Fruit fly (Drosophila melanogaster) whole organism, embryonic: Measurements from ENCODE around the gene mRpS31.

Experiments used
- Ada2b ChIP-seq: fragments of 200-800 bp; sonication (Bioruptor generic); IDR thresholded peaks from 2 replicates; pipeline ENCODE4 v1.3.6; 2022; ENCODE audit warnings: missing biosample characterization, missing genetic modification characterization
- Awh ChIP-seq: fragments of 200-800 bp; sonication (Bioruptor generic); IDR thresholded peaks from 2 replicates; pipeline ENCODE4, ENCODE4 v1.3.6; 2022; ENCODE audit warnings: missing biosample characterization, missing genetic modification characterization
- CG10274 ChIP-seq: fragments of 200-800 bp; sonication (Bioruptor generic); optimal IDR thresholded peaks from 3 replicates; lab custom pipeline; 2017; ENCODE audit warnings: missing biosample characterization, mild to moderate bottlenecking, missing genetic modification characterization
- CG10366 ChIP-seq: fragments of 200-800 bp; sonication (Bioruptor generic); IDR thresholded peaks from 2 replicates; pipeline ENCODE4 v1.3.6; 2022; ENCODE audit warnings: missing biosample characterization, missing genetic modification characterization
- CG11085 ChIP-seq: fragments of 200-800 bp; sonication (Bioruptor generic); IDR thresholded peaks from 2 replicates; pipeline ENCODE4 v1.3.6; 2022; ENCODE audit warnings: missing biosample characterization, missing genetic modification characterization
- CG11456 ChIP-seq: fragments of 200-800 bp; sonication (Bioruptor generic); IDR thresholded peaks from 3 replicates; pipeline ENCODE4 v1.3.6; 2022; ENCODE audit warnings: missing biosample characterization, missing genetic modification characterization
- CG11504 ChIP-seq: fragments of 200-800 bp; sonication (Bioruptor generic); optimal IDR thresholded peaks from 3 replicates; lab custom pipeline; 2019; ENCODE audit warnings: missing biosample characterization, mild to moderate bottlenecking, missing genetic modification characterization, moderate library complexity
- CG1233 ChIP-seq: fragments of 200-800 bp; sonication (Bioruptor generic); optimal IDR thresholded peaks from 4 replicates; lab custom pipeline; 2018; ENCODE audit warnings: missing biosample characterization, mild to moderate bottlenecking, missing genetic modification characterization
- CG12391 ChIP-seq: fragments of 200-800 bp; sonication (Bioruptor generic); optimal IDR thresholded peaks from 3 replicates; lab custom pipeline; 2018; ENCODE audit warnings: missing biosample characterization, mild to moderate bottlenecking, missing genetic modification characterization, moderate library complexity
- CG12659 ChIP-seq: fragments of 200-800 bp; sonication (Bioruptor generic); optimal IDR thresholded peaks from 3 replicates; lab custom pipeline; 2017; ENCODE audit warnings: mild to moderate bottlenecking, missing biosample characterization, missing genetic modification reagents, missing genetic modification characterization
- CG14667 ChIP-seq: fragments of 200-800 bp; sonication (Bioruptor generic); IDR thresholded peaks from 2 replicates; pipeline ENCODE4 v1.3.6; 2022; ENCODE audit warnings: missing biosample characterization, missing genetic modification characterization
- CG1529 ChIP-seq: fragments of 200-800 bp; sonication (Bioruptor generic); optimal IDR thresholded peaks from 3 replicates; lab custom pipeline; 2018; ENCODE audit warnings: missing biosample characterization, missing genetic modification characterization
- CG15601 ChIP-seq: fragments of 200-800 bp; sonication (Bioruptor generic); optimal IDR thresholded peaks from 3 replicates; lab custom pipeline; 2019; ENCODE audit warnings: missing biosample characterization, mild to moderate bottlenecking, missing genetic modification characterization, moderate library complexity
- CG18011 ChIP-seq: fragments of 200-800 bp; sonication (Bioruptor generic); optimal IDR thresholded peaks from 2 replicates; lab custom pipeline; 2017; ENCODE audit warnings: missing biosample characterization, missing genetic modification characterization, mild to moderate bottlenecking, moderate library complexity, missing genotype
- CG1832 ChIP-seq: fragments of 200-800 bp; sonication (Bioruptor generic); optimal IDR thresholded peaks from 2 replicates; lab custom pipeline; 2017; ENCODE audit warnings: missing biosample characterization, mild to moderate bottlenecking, missing genetic modification characterization, inconsistent platforms
- CG30431 ChIP-seq: fragments of 200-800 bp; sonication (Bioruptor generic); optimal IDR thresholded peaks from 2 replicates; lab custom pipeline; 2017; ENCODE audit warnings: missing biosample characterization, missing genetic modification characterization
- CG31365 ChIP-seq: fragments of 200-800 bp; sonication (Bioruptor generic); optimal IDR thresholded peaks from 2 replicates; lab custom pipeline; 2018; ENCODE audit warnings: missing biosample characterization, mild to moderate bottlenecking, missing genetic modification characterization
- CG4730 ChIP-seq: fragments of 200-800 bp; sonication (Bioruptor generic); IDR thresholded peaks from 2 replicates; pipeline ENCODE4 v1.3.6; 2022; ENCODE audit warnings: missing biosample characterization, missing genetic modification characterization
- CG6813 ChIP-seq: fragments of 200-800 bp; sonication (Bioruptor generic); optimal IDR thresholded peaks from 2 replicates; lab custom pipeline; 2017; ENCODE audit warnings: missing biosample characterization, missing genetic modification characterization, mild to moderate bottlenecking, moderate library complexity, missing genetic modification reagents
- CG7745 ChIP-seq: fragments of 200-800 bp; sonication (Bioruptor generic); optimal IDR thresholded peaks from 2 replicates; lab custom pipeline; 2018; ENCODE audit warnings: missing biosample characterization, mild to moderate bottlenecking, missing genetic modification characterization, moderate library complexity
- CG8290 ChIP-seq, 3 experiments: fragments of 200-800 bp; sonication (Bioruptor generic); optimal IDR thresholded peaks; 2 replicates each; lab custom pipeline; 2016 to 2019; ENCODE audit warnings: missing biosample characterization in 3 of 3, missing genetic modification characterization in 3 of 3, mild to moderate bottlenecking in 2 of 3, moderate library complexity in 1 of 3
- CG8388 ChIP-seq: fragments of 200-800 bp; sonication (Bioruptor generic); optimal IDR thresholded peaks from 2 replicates; lab custom pipeline; 2019; ENCODE audit warnings: missing biosample characterization, mild to moderate bottlenecking, missing genetic modification characterization, moderate library complexity
- CG9609 ChIP-seq: fragments of 200-800 bp; sonication (Bioruptor generic); optimal IDR thresholded peaks from 3 replicates; lab custom pipeline; 2016; ENCODE audit warnings: missing biosample characterization, missing genetic modification characterization
- CG9876 ChIP-seq: fragments of 200-800 bp; sonication (Bioruptor generic); optimal IDR thresholded peaks from 2 replicates; lab custom pipeline; 2016; ENCODE audit warnings: missing biosample characterization, missing genetic modification characterization
- Dfd ChIP-seq, 2 experiments: fragments of >200 bp; optimal IDR thresholded peaks; 2 replicates each; lab custom pipeline; 2017; ENCODE audit warnings: missing biosample characterization in 2 of 2, missing genetic modification characterization in 2 of 2
- Dref ChIP-seq: fragments of 200-800 bp; sonication (Bioruptor generic); IDR thresholded peaks from 2 replicates; pipeline ENCODE4 v1.3.6; 2022; ENCODE audit warnings: missing biosample characterization, missing genetic modification characterization
- E2f1 ChIP-seq: fragments of 200-800 bp; sonication (Bioruptor generic); IDR thresholded peaks from 2 replicates; pipeline ENCODE4 v1.3.6; 2022; ENCODE audit warnings: missing biosample characterization, missing genetic modification characterization
- Fer3 ChIP-seq: fragments of 200-800 bp; sonication (Bioruptor generic); optimal IDR thresholded peaks from 2 replicates; lab custom pipeline; 2018; ENCODE audit warnings: missing biosample characterization, mild to moderate bottlenecking, missing genetic modification characterization, moderate library complexity
- H2.0 ChIP-seq: fragments of 200-800 bp; sonication (Bioruptor generic); IDR thresholded peaks from 2 replicates; pipeline ENCODE4 v1.3.6; 2022; ENCODE audit warnings: missing biosample characterization, missing genetic modification characterization
- Lpt ChIP-seq: fragments of >200 bp; optimal IDR thresholded peaks from 2 replicates; lab custom pipeline; 2018; ENCODE audit warnings: missing biosample characterization, missing genetic modification characterization
- NK7.1 ChIP-seq: fragments of 200-800 bp; sonication (Bioruptor generic); optimal IDR thresholded peaks from 3 replicates; lab custom pipeline; 2016; ENCODE audit warnings: missing biosample characterization, missing genetic modification characterization
- Rx ChIP-seq: fragments of 200-800 bp; sonication (Bioruptor generic); IDR thresholded peaks from 2 replicates; pipeline ENCODE4 v1.3.6; 2022; ENCODE audit warnings: missing biosample characterization, missing genetic modification characterization
- Side ChIP-seq: fragments of 200-800 bp; sonication (Bioruptor generic); optimal IDR thresholded peaks from 2 replicates; lab custom pipeline; 2016; ENCODE audit warnings: missing biosample characterization, missing genetic modification characterization
- Sry-δ ChIP-seq: fragments of 200-800 bp; sonication (Bioruptor generic); optimal IDR thresholded peaks from 2 replicates; lab custom pipeline; 2016; ENCODE audit warnings: missing biosample characterization, missing genetic modification characterization
- Stat92E ChIP-seq, 3 experiments: fragments of >200 bp in 2 of 3; fragments of 200-800 bp in 1 of 3; sonication (Bioruptor generic) in 1 of 3; optimal IDR thresholded peaks; 2 replicates each; lab custom pipeline; 2017 to 2019; ENCODE audit warnings: missing biosample characterization in 3 of 3, missing genetic modification characterization in 3 of 3, mild to moderate bottlenecking in 1 of 3, moderate library complexity in 1 of 3
- ap ChIP-seq: fragments of 200-800 bp; sonication (Bioruptor generic); IDR thresholded peaks from 2 replicates; pipeline ENCODE4 v1.3.6; 2022; ENCODE audit warnings: missing biosample characterization, missing genetic modification characterization
- bowl ChIP-seq: fragments of 200-800 bp; sonication (Bioruptor generic); IDR thresholded peaks from 2 replicates; pipeline ENCODE4 v1.3.6; 2022; ENCODE audit warnings: missing biosample characterization, missing genetic modification characterization
- dati ChIP-seq: fragments of 200-800 bp; sonication (Bioruptor generic); IDR thresholded peaks from 2 replicates; pipeline ENCODE4 v1.3.6; 2022; ENCODE audit warnings: missing biosample characterization, missing genetic modification characterization
- dpn ChIP-seq, 2 experiments: fragments of 200-800 bp; sonication (Bioruptor generic); optimal IDR thresholded peaks; 3 replicates each; lab custom pipeline; 2016; ENCODE audit warnings: missing biosample characterization in 2 of 2, missing genetic modification characterization in 2 of 2
- fru ChIP-seq: fragments of >200 bp; optimal IDR thresholded peaks from 2 replicates; lab custom pipeline; 2017
- h ChIP-seq: fragments of >200 bp; optimal IDR thresholded peaks from 2 replicates; lab custom pipeline; 2017
- mam ChIP-seq: fragments of 200-800 bp; sonication (Bioruptor generic); optimal IDR thresholded peaks from 3 replicates; lab custom pipeline; 2016; ENCODE audit warnings: missing biosample characterization, missing genetic modification characterization
- psq ChIP-seq: fragments of 200-800 bp; sonication (Bioruptor generic); optimal IDR thresholded peaks from 2 replicates; lab custom pipeline; 2017; ENCODE audit warnings: missing biosample characterization, missing genetic modification characterization
- ranshi ChIP-seq: fragments of 200-800 bp; sonication (Bioruptor generic); IDR thresholded peaks from 2 replicates; pipeline ENCODE4 v1.3.6; 2022; ENCODE audit warnings: missing biosample characterization, missing genetic modification characterization
- sc ChIP-seq, 3 experiments: fragments of >200 bp in 2 of 3; fragments of 200-800 bp in 1 of 3; sonication (Bioruptor generic) in 1 of 3; optimal IDR thresholded peaks; 2 replicates in 2 of 3; 3 replicates in 1 of 3; lab custom pipeline; 2017; ENCODE audit warnings: mild to moderate bottlenecking in 1 of 3, missing biosample characterization in 1 of 3, missing genetic modification characterization in 1 of 3, missing genetic modification reagents in 1 of 3
- sd ChIP-seq: fragments of 200-800 bp; sonication (Bioruptor generic); optimal IDR thresholded peaks from 3 replicates; lab custom pipeline; 2018; ENCODE audit warnings: missing biosample characterization, mild to moderate bottlenecking, missing genetic modification characterization, moderate library complexity
- seq ChIP-seq: fragments of 200-800 bp; sonication (Bioruptor generic); IDR thresholded peaks from 2 replicates; pipeline ENCODE4 v1.3.6; 2022; ENCODE audit warnings: missing biosample characterization, missing genetic modification characterization
- ssp ChIP-seq: fragments of 200-800 bp; sonication (Bioruptor generic); IDR thresholded peaks from 2 replicates; pipeline ENCODE4 v1.3.6; 2022; ENCODE audit warnings: missing biosample characterization, missing genetic modification characterization
- trh ChIP-seq: fragments of 200-800 bp; sonication (Bioruptor generic); optimal IDR thresholded peaks from 2 replicates; lab custom pipeline; 2016; ENCODE audit warnings: missing biosample characterization, missing genetic modification characterization
- tup ChIP-seq: fragments of 200-800 bp; sonication (Bioruptor generic); optimal IDR thresholded peaks from 2 replicates; lab custom pipeline; 2016; ENCODE audit warnings: missing biosample characterization, mild to moderate bottlenecking, missing genetic modification characterization, moderate library complexity
- zen ChIP-seq: fragments of 200-800 bp; sonication (Bioruptor generic); optimal IDR thresholded peaks from 3 replicates; lab custom pipeline; 2018; ENCODE audit warnings: missing biosample characterization, mild to moderate bottlenecking, missing genetic modification characterization, moderate library complexity

Gene mRpS31

dm6 chr3L:15956448-15957010 is 48.5 kb upstream of the mRpS31 start, which contains the start of gene elgi (continued):
- peak; percentile 41; the same call in 1 of the 2 replicates for TF ChIP-seq CG11085 (GFP tag; lab: Robert Waterston, UW)
- TF ChIP-seq CG9609, result peak; percentile 53
- no peak for TF ChIP-seq Awh
- no peak for TF ChIP-seq CG8388 (GFP tag; lab: Kevin White, UChicago)
- TF ChIP-seq bowl (GFP tag; lab: Robert Waterston, UW), result no peak
- no peak for TF ChIP-seq Rx (GFP tag; lab: Robert Waterston, UW)
- peak; percentile 39 for TF ChIP-seq Sry-δ (GFP tag; lab: Kevin White, UChicago)
- no peak for TF ChIP-seq sc (optimal IDR thresholded peaks at IDR 0.05; lab: Kevin White, UChicago)
- TF ChIP-seq sc (GFP tag; optimal IDR thresholded peaks at IDR 0.05; lab: Kevin White, UChicago), result no peak
- TF ChIP-seq Dref (GFP tag; lab: Robert Waterston, UW), result no peak
- no peak for TF ChIP-seq CG14667 (GFP tag; lab: Robert Waterston, UW)
- TF ChIP-seq Stat92E (GFP tag; optimal IDR thresholded peaks at IDR 0.05; lab: Kevin White, UChicago), result no peak
- peak; percentile 55 for TF ChIP-seq Side (GFP tag; lab: Kevin White, UChicago)
- no peak for TF ChIP-seq seq (GFP tag; lab: Robert Waterston, UW)
- no peak for TF ChIP-seq ssp (GFP tag; lab: Robert Waterston, UW)
- peak; percentile 50 for TF ChIP-seq CG1233
- no peak for TF ChIP-seq H2.0
- TF ChIP-seq CG18011 (GFP tag; lab: Kevin White, UChicago), result peak; percentile 34
- no peak for TF ChIP-seq CG6813 (GFP tag; lab: Kevin White, UChicago)
- peak; percentile 38 for TF ChIP-seq tup (GFP tag; lab: Kevin White, UChicago)
- TF ChIP-seq fru, result no peak
- TF ChIP-seq CG11504, result no peak
- TF ChIP-seq mam (GFP tag; lab: Kevin White, UChicago), result peak; percentile 85
- no peak for TF ChIP-seq CG8290 (GFP tag; optimal IDR thresholded peaks at IDR 0.05; lab: Kevin White, UChicago)
- no peak for TF ChIP-seq CG8290 (tag; optimal IDR thresholded peaks at IDR 0.05; lab: Kevin White, UChicago)
- no peak for TF ChIP-seq sd (tag; lab: Kevin White, UChicago)
- peak; percentile 26; the same call in 1 of the 2 replicates for TF ChIP-seq ranshi (GFP tag; lab: Robert Waterston, UW)
- TF ChIP-seq CG1529, result peak; percentile 6
- no peak for TF ChIP-seq CG15601 (tag; lab: Kevin White, UChicago)
- no peak for TF ChIP-seq trh
- peak; percentile 21; the same call in 1 of the 2 replicates for TF ChIP-seq Ada2b (GFP tag; lab: Robert Waterston, UW)
- TF ChIP-seq h, result no peak
- TF ChIP-seq CG7745 (tag; lab: Kevin White, UChicago), result no peak
- no peak for TF ChIP-seq CG30431 (GFP tag; lab: Kevin White, UChicago)
- no peak for TF ChIP-seq Dfd (GFP tag; optimal IDR thresholded peaks at IDR 0.05; lab: Kevin White, UChicago)
- TF ChIP-seq CG11456 (GFP tag; lab: Robert Waterston, UW), result peak; percentile 79
- no peak for TF ChIP-seq CG4730
- TF ChIP-seq dpn (GFP tag; optimal IDR thresholded peaks at IDR 0.05; lab: Kevin White, UChicago), result peak; percentile 70 to 76
- 0 out of 2 replicates have a peak, but pooled peaks have one; percentile 41 for TF ChIP-seq CG10366 (GFP tag; lab: Robert Waterston, UW)
- peak; percentile 26 for TF ChIP-seq Fer3 (tag; lab: Kevin White, UChicago)
- TF ChIP-seq psq (GFP tag; lab: Kevin White, UChicago), result no peak
- TF ChIP-seq CG9876 (GFP tag; lab: Kevin White, UChicago), result peak; percentile 44
- no peak for TF ChIP-seq CG1832 (GFP tag; lab: Kevin White, UChicago)
- no peak for TF ChIP-seq ap (GFP tag; lab: Robert Waterston, UW)
- TF ChIP-seq dati, result no peak
- no peak for TF ChIP-seq CG10274 (GFP tag; lab: Kevin White, UChicago)
- TF ChIP-seq E2f1 (GFP tag; lab: Robert Waterston, UW), result no peak
- TF ChIP-seq Lpt (GFP tag; lab: Kevin White, UChicago), result no peak
- TF ChIP-seq CG31365 (tag; lab: Kevin White, UChicago), result no peak
- TF ChIP-seq CG12659 (GFP tag; lab: Kevin White, UChicago), result peak; percentile 63
- peak; percentile 47 for TF ChIP-seq CG12391 (tag; lab: Kevin White, UChicago)
- TF ChIP-seq zen (tag; lab: Kevin White, UChicago), result peak; percentile 12
- no peak for TF ChIP-seq NK7.1 (GFP tag; lab: Kevin White, UChicago)
